Fruit fly (Drosophila melanogaster): ENCODE measurements around the gene neo.

Gene neo

DNA sequence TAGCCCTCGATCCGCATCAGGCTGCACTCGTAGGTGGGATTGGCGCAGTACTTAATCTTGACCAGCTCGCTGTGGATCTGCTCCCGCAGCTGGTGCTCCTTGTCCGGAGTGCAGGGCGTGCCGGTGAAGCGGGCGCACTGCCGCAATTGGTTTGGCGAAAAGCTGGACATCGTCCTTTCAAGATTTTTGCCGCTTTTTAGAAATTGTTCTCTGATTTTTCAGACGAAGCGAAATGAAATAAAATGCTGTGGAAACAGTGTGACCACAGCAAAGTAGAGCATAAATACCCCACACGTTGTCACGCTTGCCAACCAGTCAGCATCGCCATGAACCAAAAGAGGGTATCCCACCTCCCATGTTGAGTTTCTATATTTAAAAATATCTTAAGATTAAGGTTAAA, 38.3 kb downstream of the neo start, which contains the start of gene dgt1:
Gene dgt1, minus strand, starts transcription at position 264 of the 400 bp plus-strand sequence.
- TF ChIP-seq ato (GFP tag; IDR thresholded peaks at IDR 0.05; ENCODE audit: partially characterized antibody) (0 out of 2 replicates have a peak, but pooled peaks have one; percentile 29), CG12155 (GFP tag; optimal IDR thresholded peaks at IDR 0.05) (peak; percentile 78), bcd (GFP tag; optimal IDR thresholded peaks at IDR 0.05) (no peak), MBD-R2 (GFP tag; IDR thresholded peaks at IDR 0.05) (peak; percentile 80), Elba2 (GFP tag; optimal IDR thresholded peaks at IDR 0.05) (peak; percentile 40), esg (GFP tag; conservative IDR thresholded peaks at IDR 0.05) (no peak), CG17829 (tag; optimal IDR thresholded peaks at IDR 0.05) (peak; percentile 41), CG13287 (GFP tag; IDR thresholded peaks at IDR 0.05; ENCODE audit: partially characterized antibody) (peak; percentile 32; the same call in 1 of the 2 replicates), vfl (GFP tag; optimal IDR thresholded peaks at IDR 0.05) (no peak), Dip2 (GFP tag; IDR thresholded peaks at IDR 0.05) (no peak), gfzf (GFP tag; optimal IDR thresholded peaks at IDR 0.05) (peak; percentile 93), E2f1 (GFP tag; IDR thresholded peaks at IDR 0.05) (no peak), pita (GFP tag; optimal IDR thresholded peaks at IDR 0.05) (peak; percentile 71), CG16779 (GFP tag; IDR thresholded peaks at IDR 0.05) (no peak), CG15514 (GFP tag; optimal IDR thresholded peaks at IDR 0.05) (peak; percentile 93), Lhr (GFP tag; optimal IDR thresholded peaks at IDR 0.05) (peak; percentile 40), rib (GFP tag; IDR thresholded peaks at IDR 0.05) (no peak), fru (optimal IDR thresholded peaks at IDR 0.05) (no peak), CG5180 (GFP tag; optimal IDR thresholded peaks at IDR 0.05) (no peak), Ets97D (GFP tag; optimal IDR thresholded peaks at IDR 0.05) (peak; percentile 43), Med (GFP tag) (peak; percentile 69), CG6854 (GFP tag; optimal IDR thresholded peaks at IDR 0.05) (no peak), ham (GFP tag; IDR thresholded peaks at IDR 0.05) (no peak), gcm2 (GFP tag; optimal IDR thresholded peaks at IDR 0.05) (no peak), CG3726 (GFP tag; IDR thresholded peaks at IDR 0.05) (no peak), CG43689 (GFP tag; IDR thresholded peaks at IDR 0.05) (no peak), bigmax (GFP tag; optimal IDR thresholded peaks at IDR 0.05) (peak; percentile 90), CG12769 (tag; optimal IDR thresholded peaks at IDR 0.05) (no peak), CG11398 (GFP tag; optimal IDR thresholded peaks at IDR 0.05) (no peak), ci (GFP tag; IDR thresholded peaks at IDR 0.05) (peak; percentile 52; the same call in 1 of the 3 replicates), otp (GFP tag; IDR thresholded peaks at IDR 0.05) (no peak), fd96Cb (tag; optimal IDR thresholded peaks at IDR 0.05) (no peak), CG31388 (GFP tag; optimal IDR thresholded peaks at IDR 0.05) (no peak), Dp (GFP tag; optimal IDR thresholded peaks at IDR 0.05) (peak; percentile 93), CG42726 (GFP tag; IDR thresholded peaks at IDR 0.05; ENCODE audit: partially characterized antibody) (no peak), Opbp (GFP tag; IDR thresholded peaks at IDR 0.05; ENCODE audit: partially characterized antibody) (peak; percentile 58; the same call in 1 of the 3 replicates), Max (GFP tag; optimal IDR thresholded peaks at IDR 0.05) (peak; percentile 37), grn (GFP tag; optimal IDR thresholded peaks at IDR 0.05) (no peak), CG3065 (GFP tag; optimal IDR thresholded peaks at IDR 0.05) (no peak), CG14710 (tag; optimal IDR thresholded peaks at IDR 0.05) (peak; percentile 85), YL-1 (GFP tag; optimal IDR thresholded peaks at IDR 0.05) (peak; percentile 80), E2f2 (GFP tag; IDR thresholded peaks at IDR 0.05) (peak; percentile 91), ac (GFP tag; optimal IDR thresholded peaks at IDR 0.05) (no peak), HLH3B (GFP tag; IDR thresholded peaks at IDR 0.05) (no peak), CG15011 (GFP tag; optimal IDR thresholded peaks at IDR 0.05) (no peak), CG3847 (GFP tag; IDR thresholded peaks at IDR 0.05) (peak; percentile 24; the same call in 1 of the 2 replicates), ems (GFP tag; optimal IDR thresholded peaks at IDR 0.05) (peak; percentile 14), nau (GFP tag; optimal IDR thresholded peaks at IDR 0.05) (no peak), lov (optimal IDR thresholded peaks at IDR 0.05) (no peak), lov (GFP tag; IDR thresholded peaks at IDR 0.05) (no peak), insv (GFP tag; optimal IDR thresholded peaks at IDR 0.05) (peak in 1 of 2 experiments; percentile 56), pzg (GFP tag; optimal IDR thresholded peaks at IDR 0.05) (peak; percentile 89)

Data from whole organism, embryonic.